Worm (Caenorhabditis elegans): Measurements from ENCODE around the gene C05B5.4.
A peak's percentile ranks its signal among the peaks of the same experiment; 100 is the strongest.

Gene C05B5.4

DNA sequence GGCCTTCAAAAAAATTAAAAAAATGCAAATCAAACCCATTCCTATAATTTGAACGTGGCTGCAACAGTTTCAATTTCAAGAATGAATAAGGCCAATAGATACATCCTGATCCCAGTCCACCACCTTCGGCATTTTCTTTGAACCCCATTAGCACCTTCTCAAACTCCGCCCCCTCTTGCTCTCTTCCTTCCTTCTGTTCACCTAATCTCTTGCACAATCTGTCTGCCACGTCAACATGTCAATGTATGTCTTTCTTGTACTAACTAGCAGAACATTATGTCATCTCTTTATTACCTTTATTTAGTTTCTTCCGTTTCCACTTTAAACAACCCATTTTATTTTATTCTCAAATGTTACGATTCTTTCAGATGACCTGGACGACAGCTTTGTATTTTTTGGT, at the start of gene C05B5.4:
Gene C05B5.4 (plus strand): TSS at position 351 of the 400 bp plus-strand sequence.
- TF ChIP-seq jun-1 (tag; optimal IDR thresholded peaks at IDR 0.05) (no peak), lin-39 (tag; optimal IDR thresholded peaks at IDR 0.05) (no peak), unc-62 (GFP tag; optimal IDR thresholded peaks at IDR 0.05) (no peak), ZK546.5 (tag; optimal IDR thresholded peaks at IDR 0.05) (no peak)

ce11 chrIII:9944723-9945122, 49.0 kb upstream of the C05B5.4 start, which contains the start of gene gln-2:
Gene gln-2 (minus strand): TSS chrIII:9944823.
- no peak for TF ChIP-seq nhr-11 (tag; optimal IDR thresholded peaks at IDR 0.05)
- no peak for TF ChIP-seq ceh-16 (tag; optimal IDR thresholded peaks at IDR 0.05)
- TF ChIP-seq ceh-82 (tag; optimal IDR thresholded peaks at IDR 0.05), result no peak

ce11 chrIII:9946806-9947419, 46.8 kb upstream of the C05B5.4 start, which contains the start of gene K03H1.7:
Gene K03H1.7 (plus strand): TSS chrIII:9947405.
- TF ChIP-seq aly-2 (tag; optimal IDR thresholded peaks at IDR 0.05) (no peak), lin-15B (tag; optimal IDR thresholded peaks at IDR 0.05) (peak; percentile 73)

DNA sequence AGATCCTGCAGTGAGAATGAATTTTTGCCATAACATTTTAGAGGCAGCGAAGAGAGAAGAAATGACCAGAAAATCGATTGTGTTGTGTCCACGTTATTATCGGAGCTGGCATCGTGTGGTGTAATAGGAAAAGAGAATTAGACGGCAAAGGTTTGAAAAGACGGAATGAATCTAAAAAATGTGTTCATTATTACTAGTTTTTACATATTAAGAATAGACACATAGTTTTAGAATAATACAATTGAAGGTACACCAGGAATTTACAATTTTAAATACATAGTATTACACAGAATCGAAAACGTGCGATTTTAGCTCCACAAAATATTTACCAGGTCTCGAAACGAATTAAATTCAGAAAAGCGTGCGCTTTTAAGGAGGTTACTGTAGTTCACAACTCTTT, 43.4 kb upstream of the C05B5.4 start, which contains the start of gene K03H1.13:
Gene K03H1.13 (minus strand): TSS at position 101 of the 400 bp plus-strand sequence.
- TF ChIP-seq nfya-1 (tag; optimal IDR thresholded peaks at IDR 0.05; ENCODE audit: insufficient read depth), result peak; percentile 4
- no peak for TF ChIP-seq sea-2 (GFP tag; optimal IDR thresholded peaks at IDR 0.05)
- no peak for TF ChIP-seq ztf-11 (tag; optimal IDR thresholded peaks at IDR 0.05)
- no peak for TF ChIP-seq lin-39 (tag; optimal IDR thresholded peaks at IDR 0.05)
- no peak for TF ChIP-seq ceh-16 (tag; optimal IDR thresholded peaks at IDR 0.05)
- TF ChIP-seq nhr-23 (tag; optimal IDR thresholded peaks at IDR 0.05), result no peak
- no peak for TF ChIP-seq tbx-2 (tag; optimal IDR thresholded peaks at IDR 0.05)
- no peak for TF ChIP-seq unc-62 (GFP tag; optimal IDR thresholded peaks at IDR 0.05)
- TF ChIP-seq fkh-2 (tag; optimal IDR thresholded peaks at IDR 0.05), result no peak
- no peak for TF ChIP-seq eor-1 (tag; optimal IDR thresholded peaks at IDR 0.05)
- TF ChIP-seq R02D3.7 (tag; optimal IDR thresholded peaks at IDR 0.05), result no peak
- no peak for TF ChIP-seq nhr-25 (tag; optimal IDR thresholded peaks at IDR 0.05)
- TF ChIP-seq mdl-1 (tag; optimal IDR thresholded peaks at IDR 0.05), result no peak
- no peak for TF ChIP-seq pqm-1 (tag; optimal IDR thresholded peaks at IDR 0.05)
- TF ChIP-seq elt-3 (tag; optimal IDR thresholded peaks at IDR 0.05), result no peak
- no peak for TF ChIP-seq egl-5 (tag; optimal IDR thresholded peaks at IDR 0.05)
- no peak for TF ChIP-seq fkh-10 (GFP tag; optimal IDR thresholded peaks at IDR 0.05)
- no peak for TF ChIP-seq elt-2 (tag; optimal IDR thresholded peaks at IDR 0.05)
- TF ChIP-seq pha-4 (tag; optimal IDR thresholded peaks at IDR 0.05), result peak; percentile 6
- no peak for TF ChIP-seq nhr-237 (tag; optimal IDR thresholded peaks at IDR 0.05)
- TF ChIP-seq skn-1 (tag; optimal IDR thresholded peaks at IDR 0.05), result no peak
- TF ChIP-seq ceh-28 (tag; optimal IDR thresholded peaks at IDR 0.05), result peak; percentile 42
- no peak for TF ChIP-seq daf-12 (tag; optimal IDR thresholded peaks at IDR 0.05)
- no peak for TF ChIP-seq nhr-12 (tag; optimal IDR thresholded peaks at IDR 0.05)
- no peak for TF ChIP-seq nhr-11 (tag; optimal IDR thresholded peaks at IDR 0.05)

ce11 chrIII:9951864-9952263, 41.8 kb upstream of the C05B5.4 start, which contains the start of gene K03H1.11:
Gene K03H1.11 (minus strand): TSS chrIII:9951964.
- TF ChIP-seq ceh-28 (tag; optimal IDR thresholded peaks at IDR 0.05), result no peak
- TF ChIP-seq nhr-23 (tag; optimal IDR thresholded peaks at IDR 0.05), result peak; percentile 13
- no peak for TF ChIP-seq nhr-67 (tag; optimal IDR thresholded peaks at IDR 0.05)

- peak; percentile 60 for TF ChIP-seq pha-4 (tag; optimal IDR thresholded peaks at IDR 0.05)
- peak; percentile 11 for TF ChIP-seq egl-5 (tag; optimal IDR thresholded peaks at IDR 0.05)
- no peak for TF ChIP-seq nhr-43 (tag; optimal IDR thresholded peaks at IDR 0.05; ENCODE audit: poor library complexity, severe bottlenecking)
- no peak for TF ChIP-seq nhr-12 (tag; optimal IDR thresholded peaks at IDR 0.05)
- no peak for TF ChIP-seq egl-27 (tag; optimal IDR thresholded peaks at IDR 0.05)
- no peak for TF ChIP-seq nhr-25 (tag; optimal IDR thresholded peaks at IDR 0.05)
- no peak for TF ChIP-seq zag-1 (tag; optimal IDR thresholded peaks at IDR 0.05)
- TF ChIP-seq lin-15B (tag; optimal IDR thresholded peaks at IDR 0.05), result peak; percentile 17
These were observed 37.6 kb upstream of the C05B5.4 start, which contains the start of gene mog-1 for ce11 chrIII:9956123-9956522. Gene mog-1 (minus strand): TSS chrIII:9956215.
